Worm (Caenorhabditis elegans): ENCODE measurements around the gene F33H12.1.
"Not testable (repeated sequence)": the region's sequence is repeated elsewhere in the genome, so short reads cannot be mapped to it uniquely, and the experiment has no call there.

Gene F33H12.1

DNA sequence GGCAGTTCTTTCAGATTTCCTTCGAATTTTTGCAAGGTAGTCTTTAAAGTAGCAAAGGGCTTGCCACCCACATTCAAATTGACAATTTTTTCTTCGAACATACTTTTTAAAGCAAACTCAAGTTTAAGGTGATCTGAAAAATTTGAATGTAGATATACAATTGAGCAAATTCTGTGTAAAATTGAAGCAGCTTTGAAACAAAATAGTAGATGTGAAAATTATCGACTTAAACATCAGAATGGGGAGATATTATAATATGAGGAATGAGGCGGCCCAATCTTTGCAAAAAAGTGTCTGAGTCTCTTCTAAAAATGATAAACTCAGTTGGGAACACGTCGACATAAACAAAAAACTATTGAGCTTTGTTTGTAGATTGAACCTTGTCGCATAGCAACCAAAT, 44.2 kb downstream of the F33H12.1 start, which contains the start of gene F22E5.11:
Gene F22E5.11, minus strand, starts transcription at position 101 of the 400 bp plus-strand sequence.
- no peak for TF ChIP-seq hmg-1.1 (GFP tag; IDR thresholded peaks at IDR 0.05)
- TF ChIP-seq nhr-111 (GFP tag; optimal IDR thresholded peaks at IDR 0.05): no peak
- TF ChIP-seq arid-1 (GFP tag; conservative IDR thresholded peaks at IDR 0.05): no peak
- no peak for TF ChIP-seq mdt-29 (GFP tag; IDR thresholded peaks at IDR 0.05)
- TF ChIP-seq aly-2 (tag; optimal IDR thresholded peaks at IDR 0.05): no peak
- TF ChIP-seq php-3 (GFP tag; IDR thresholded peaks at IDR 0.05): no peak
- TF ChIP-seq ceh-32 (tag; optimal IDR thresholded peaks at IDR 0.05; ENCODE audit: poor library complexity): no peak
- TF ChIP-seq fos-1 (tag; optimal IDR thresholded peaks at IDR 0.05): no peak
- TF ChIP-seq ceh-44 (GFP tag; IDR thresholded peaks at IDR 0.05): no peak
- no peak for TF ChIP-seq dmd-8 (GFP tag; IDR thresholded peaks at IDR 0.05)

DNA sequence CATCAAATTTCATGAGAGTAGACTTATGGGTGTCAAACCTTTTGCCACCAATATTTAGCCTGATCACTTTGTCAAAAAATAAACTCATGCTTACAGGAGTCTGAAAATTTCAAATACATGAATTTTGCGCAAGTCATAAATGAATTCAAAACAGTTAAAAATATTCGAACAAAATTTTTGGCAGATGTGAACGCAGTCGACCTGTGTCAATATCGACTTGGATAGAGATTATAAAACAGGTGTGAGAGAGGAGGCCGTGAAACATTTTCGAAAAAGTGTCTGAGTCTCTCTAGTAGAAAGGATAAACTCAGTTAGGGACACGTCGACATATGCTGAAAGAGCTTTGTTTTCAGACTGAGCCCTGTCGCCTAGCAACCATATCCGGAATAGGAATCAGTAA, 46.5 kb downstream of the F33H12.1 start, which contains the start of gene F22E5.12:
Gene F22E5.12, minus strand, starts transcription at position 101 of the 400 bp plus-strand sequence.
- not testable (repeated sequence) for TF ChIP-seq zfp-2 (tag; optimal IDR thresholded peaks at IDR 0.05); madf-5 (GFP tag; IDR thresholded peaks at IDR 0.05); lim-7 (GFP tag; IDR thresholded peaks at IDR 0.05)

DNA sequence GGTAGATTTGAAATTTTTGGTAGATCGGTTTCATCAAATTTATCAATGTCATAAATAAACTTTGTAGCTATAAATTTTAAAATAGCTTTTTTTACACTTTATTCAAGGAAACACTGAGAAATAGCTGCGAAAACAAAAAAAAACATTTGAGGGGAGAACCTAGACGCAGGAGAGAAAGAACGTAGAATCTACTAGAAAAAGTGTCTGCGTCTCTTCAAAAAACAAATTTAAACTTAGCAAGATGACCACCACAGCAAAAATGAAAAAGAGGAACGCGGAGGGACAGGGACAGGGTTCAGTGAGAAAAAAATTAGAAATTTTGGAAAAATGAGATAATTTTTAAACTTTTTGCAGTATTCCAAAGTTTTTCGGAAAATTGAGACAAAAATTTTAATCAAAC, 48.7 kb downstream of the F33H12.1 start:
- TF ChIP-seq Y105C5A.15 (GFP tag; IDR thresholded peaks at IDR 0.05) (no peak), fos-1 (tag; optimal IDR thresholded peaks at IDR 0.05) (no peak), zfp-2 (tag; optimal IDR thresholded peaks at IDR 0.05) (no peak), gei-8 (GFP tag; optimal IDR thresholded peaks at IDR 0.05) (no peak), nhr-41 (GFP tag; IDR thresholded peaks at IDR 0.05) (no peak), nhr-11 (tag; optimal IDR thresholded peaks at IDR 0.05) (peak; percentile 19), egl-43 (GFP tag; IDR thresholded peaks at IDR 0.05) (no peak), hlh-11 (tag; optimal IDR thresholded peaks at IDR 0.05) (peak; percentile 10), lin-13 (GFP tag; optimal IDR thresholded peaks at IDR 0.05) (no peak), ceh-82 (tag; optimal IDR thresholded peaks at IDR 0.05) (no peak), hmg-1.1 (GFP tag; IDR thresholded peaks at IDR 0.05) (peak; percentile 48; the same call in 1 of the 2 replicates), dmd-8 (GFP tag; IDR thresholded peaks at IDR 0.05) (no peak), madf-5 (GFP tag; IDR thresholded peaks at IDR 0.05) (no peak), skn-1 (tag; optimal IDR thresholded peaks at IDR 0.05) (no peak), nhr-28 (tag; optimal IDR thresholded peaks at IDR 0.05) (peak; percentile 0), nhr-237 (tag; optimal IDR thresholded peaks at IDR 0.05) (no peak), ceh-32 (tag; optimal IDR thresholded peaks at IDR 0.05; ENCODE audit: poor library complexity) (no peak), ceh-44 (GFP tag; IDR thresholded peaks at IDR 0.05) (no peak), F10B5.3 (tag; optimal IDR thresholded peaks at IDR 0.05) (no peak), dmd-6 (GFP tag; IDR thresholded peaks at IDR 0.05) (no peak), daf-16 (GFP tag; optimal IDR thresholded peaks at IDR 0.05) (peak in 1 of 2 experiments; percentile 60), daf-16 (tag; optimal IDR thresholded peaks at IDR 0.05) (no peak), nhr-111 (GFP tag; optimal IDR thresholded peaks at IDR 0.05) (no peak), lin-29 (GFP tag; IDR thresholded peaks at IDR 0.05) (no peak), ceh-20 (GFP tag; IDR thresholded peaks at IDR 0.05) (0 out of 2 replicates have a peak, but pooled peaks have one; percentile 19), spr-1 (tag; optimal IDR thresholded peaks at IDR 0.05) (no peak), snpc-4 (tag; optimal IDR thresholded peaks at IDR 0.05) (no peak), daf-12 (tag; optimal IDR thresholded peaks at IDR 0.05) (no peak), sdz-12 (GFP tag; optimal IDR thresholded peaks at IDR 0.05) (no peak), T26A8.4 (GFP tag; IDR thresholded peaks at IDR 0.05) (no peak)

DNA sequence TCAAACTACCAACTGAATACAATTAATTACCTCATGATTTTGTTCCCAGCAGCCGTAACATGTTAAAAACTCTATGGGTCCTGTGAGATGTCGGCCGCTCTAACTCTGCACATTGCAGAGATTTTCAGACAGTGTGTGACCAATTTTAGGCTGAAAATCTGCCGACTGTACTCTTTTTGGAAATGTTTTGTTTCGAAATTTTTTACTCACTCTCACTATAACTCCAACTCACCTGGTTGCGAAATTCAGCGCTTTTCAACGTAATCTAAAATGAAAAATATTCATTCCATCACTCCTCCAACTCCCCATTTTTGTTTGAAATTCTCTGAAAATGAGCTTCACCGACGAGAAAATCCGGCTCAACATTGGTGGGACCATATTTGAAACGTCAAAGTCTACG, 49.3 kb downstream of the F33H12.1 start, which contains the start of the genes F22E5.13 and F22E5.6:
Gene F22E5.13, minus strand, starts transcription at position 101 of the 400 bp plus-strand sequence.
Gene F22E5.6, plus strand, starts transcription at position 297 of the 400 bp plus-strand sequence.
- TF ChIP-seq Y105C5A.15 (GFP tag; IDR thresholded peaks at IDR 0.05) (no peak), skn-1 (tag; optimal IDR thresholded peaks at IDR 0.05) (no peak), set-16 (GFP tag; IDR thresholded peaks at IDR 0.05) (no peak)
